Fruit fly (Drosophila melanogaster) whole organism, pupa: ENCODE data around the gene CG31141.

ENCODE experiments used
- D1 ChIP-seq: fragments of 200-800 bp; sonication (Bioruptor generic); optimal IDR thresholded peaks from 2 replicates; lab custom pipeline; 2018; ENCODE audit warnings: missing biosample characterization, mild to moderate bottlenecking, missing genetic modification characterization, moderate library complexity
- EcR ChIP-seq: fragments of 200-800 bp; sonication (Bioruptor generic); optimal IDR thresholded peaks from 3 replicates; lab custom pipeline; 2019; ENCODE audit warnings: missing biosample characterization, missing genetic modification characterization, mild to moderate bottlenecking, moderate library complexity, missing genetic modification reagents
- Ets98B ChIP-seq: fragments of 200-800 bp; sonication (Bioruptor generic); IDR thresholded peaks from 2 replicates; pipeline ENCODE4 v1.3.6; 2022; ENCODE audit warnings: missing biosample characterization, missing genetic modification characterization

dm6 chr3R:23920874-23921539, 2.1 kb upstream of the CG31141 start:
- TF ChIP-seq EcR (peak; percentile 62), D1 (tag; lab: Kevin White, UChicago) (no peak), Ets98B (peak; percentile 52)
